Worm (Caenorhabditis elegans) whole organism, L2 larva: Measurements from ENCODE around the gene F38G1.3.

Experiments
- R02D3.7 ChIP-seq: fragments of 150-350 bp; optimal IDR thresholded peaks from 2 replicates; lab custom pipeline; 2014; ENCODE audit warnings: missing biosample characterization, missing genetic modification characterization
- alr-1 ChIP-seq: fragments of 150-350 bp; optimal IDR thresholded peaks from 2 replicates; lab custom pipeline; 2014; ENCODE audit warnings: missing biosample characterization, missing genetic modification characterization
- aly-2 ChIP-seq: fragments of 150-350 bp; optimal IDR thresholded peaks from 2 replicates; lab custom pipeline; 2014; ENCODE audit warnings: missing biosample characterization, missing genetic modification characterization
- egl-27 ChIP-seq: sonication (generic microtip); optimal IDR thresholded peaks from 3 replicates; lab custom pipeline; 2017; ENCODE audit warnings: missing biosample characterization, missing genetic modification reagents, missing genetic modification characterization
- elt-1 ChIP-seq: fragments of 150-350 bp; optimal IDR thresholded peaks from 2 replicates; lab custom pipeline; 2014; ENCODE audit warnings: missing biosample characterization, missing genetic modification characterization
- fos-1 ChIP-seq: fragments of 150-350 bp; optimal IDR thresholded peaks from 2 replicates; lab custom pipeline; 2014; ENCODE audit warnings: missing biosample characterization, missing genetic modification characterization
- nhr-11 ChIP-seq: fragments of 150-350 bp; optimal IDR thresholded peaks from 2 replicates; lab custom pipeline; 2014; ENCODE audit warnings: missing biosample characterization, missing genetic modification characterization
- nhr-237 ChIP-seq: fragments of 150-350 bp; optimal IDR thresholded peaks from 2 replicates; lab custom pipeline; 2014; ENCODE audit warnings: missing biosample characterization, missing genetic modification characterization
- peb-1 ChIP-seq: fragments of 150-350 bp; optimal IDR thresholded peaks from 2 replicates; lab custom pipeline; 2014; ENCODE audit warnings: missing biosample characterization, missing genetic modification characterization
- skn-1 ChIP-seq: sonication (generic microtip); optimal IDR thresholded peaks from 2 replicates; lab custom pipeline; 2017; ENCODE audit warnings: missing biosample characterization, missing genetic modification characterization
- snpc-4 ChIP-seq: fragments of 150-350 bp; optimal IDR thresholded peaks from 2 replicates; lab custom pipeline; 2014; ENCODE audit warnings: missing biosample characterization, missing genetic modification characterization
- unc-62 ChIP-seq: fragments of 150-350 bp; optimal IDR thresholded peaks from 2 replicates; lab custom pipeline; 2014; ENCODE audit warnings: missing biosample characterization, missing genetic modification reagents, missing genetic modification characterization
- ztf-11 ChIP-seq: sonication (generic microtip); optimal IDR thresholded peaks from 2 replicates; lab custom pipeline; 2017; ENCODE audit warnings: missing biosample characterization, missing genetic modification characterization

- no peak for TF ChIP-seq fos-1 (tag; lab: Kevin White, UChicago)
- no peak for TF ChIP-seq R02D3.7
- no peak for TF ChIP-seq elt-1 (tag; lab: Kevin White, UChicago)
- TF ChIP-seq skn-1 = no peak
- no peak for TF ChIP-seq ztf-11 (tag; lab: Kevin White, UChicago)
- no peak for TF ChIP-seq egl-27
- TF ChIP-seq nhr-11 (tag; lab: Kevin White, UChicago) = no peak
- no peak for TF ChIP-seq snpc-4 (tag; lab: Kevin White, UChicago)
- no peak for TF ChIP-seq aly-2 (tag; lab: Kevin White, UChicago)
- TF ChIP-seq alr-1 (tag; lab: Kevin White, UChicago) = no peak
- TF ChIP-seq nhr-237 (tag; lab: Kevin White, UChicago) = no peak
- no peak for TF ChIP-seq peb-1
- TF ChIP-seq unc-62 (GFP tag; lab: Kevin White, UChicago) = no peak
These were observed 16.6 kb downstream of the F38G1.3 start, which contains the start of gene B0310.1 for ce11 chrX:492919-493318.
